Comparison of ENCODE assay signal across 1 fruit fly cellular context in genomic region chrX:5901628-5902213, dm6.
TF ChIP-seq lines count a peak whose summit lies in the region.

No protein-coding gene starts in this region.

TF ChIP-seq in whole organism, embryonic, 481 proteins besides CTCF, POLR2A, EP300 and RAD21 (continued from another document):
- no peak for TF ChIP-seq tin (GFP tag; optimal IDR thresholded peaks at IDR 0.05; lab: Kevin White, UChicago)
- TF ChIP-seq ranshi (GFP tag; IDR thresholded peaks at IDR 0.05; lab: Robert Waterston, UW): peak; percentile 40; the same call in 1 of the 2 replicates
- no peak for TF ChIP-seq Bteb2 (GFP tag; optimal IDR thresholded peaks at IDR 0.05; lab: Kevin White, UChicago)
- TF ChIP-seq MBD-R2 (GFP tag; IDR thresholded peaks at IDR 0.05; lab: Robert Waterston, UW): peak; percentile 14; the same call in 1 of the 2 replicates
- no peak for TF ChIP-seq fd102C (GFP tag; optimal IDR thresholded peaks at IDR 0.05; lab: Kevin White, UChicago)
- peak; percentile 43 for TF ChIP-seq CG8089 (GFP tag; optimal IDR thresholded peaks at IDR 0.05; lab: Kevin White, UChicago)
- peak; percentile 6 for TF ChIP-seq CG17359 (tag; optimal IDR thresholded peaks at IDR 0.05; lab: Kevin White, UChicago)
- TF ChIP-seq maf-S (GFP tag; optimal IDR thresholded peaks at IDR 0.05; lab: Kevin White, UChicago): no peak
- peak; percentile 61; the same call in 1 of the 2 replicates for TF ChIP-seq vvl (GFP tag; IDR thresholded peaks at IDR 0.05; lab: Robert Waterston, UW)
- TF ChIP-seq Hmr (GFP tag; optimal IDR thresholded peaks at IDR 0.05; lab: Kevin White, UChicago): peak; percentile 63
- TF ChIP-seq chif (GFP tag; optimal IDR thresholded peaks at IDR 0.05; lab: Kevin White, UChicago): peak; percentile 9 to 25
- no peak for TF ChIP-seq GATAe (GFP tag; conservative IDR thresholded peaks at IDR 0.05; lab: Robert Waterston, UW)
- peak; percentile 36 for TF ChIP-seq CG9727 (GFP tag; optimal IDR thresholded peaks at IDR 0.05; lab: Kevin White, UChicago)
- no peak for TF ChIP-seq CG1529 (GFP tag; optimal IDR thresholded peaks at IDR 0.05; lab: Kevin White, UChicago)
- TF ChIP-seq pfk (GFP tag; optimal IDR thresholded peaks at IDR 0.05; lab: Kevin White, UChicago): peak; percentile 51
- TF ChIP-seq knrl (GFP tag; IDR thresholded peaks at IDR 0.05; lab: Robert Waterston, UW; ENCODE audit: partially characterized antibody): 0 out of 3 replicates have a peak, but pooled peaks have one; percentile 22
- peak; percentile 70 for TF ChIP-seq ci (GFP tag; IDR thresholded peaks at IDR 0.05; lab: Robert Waterston, UW)
- peak; percentile 7 for TF ChIP-seq HLH54F (GFP tag; optimal IDR thresholded peaks at IDR 0.05; lab: Kevin White, UChicago)
- TF ChIP-seq otp (GFP tag; IDR thresholded peaks at IDR 0.05; lab: Robert Waterston, UW): 0 out of 3 replicates have a peak, but pooled peaks have one; percentile 5
- peak; percentile 18 for TF ChIP-seq CG12391 (tag; optimal IDR thresholded peaks at IDR 0.05; lab: Kevin White, UChicago)
- TF ChIP-seq da (GFP tag; optimal IDR thresholded peaks at IDR 0.05; lab: Kevin White, UChicago): peak; percentile 5
- peak; percentile 65 for TF ChIP-seq CG12769 (tag; optimal IDR thresholded peaks at IDR 0.05; lab: Kevin White, UChicago)
- 0 out of 3 replicates have a peak, but pooled peaks have one; percentile 16 for TF ChIP-seq CG14860 (GFP tag; IDR thresholded peaks at IDR 0.05; lab: Robert Waterston, UW; ENCODE audit: partially characterized antibody)
- peak; percentile 25 for TF ChIP-seq Antp (GFP tag; optimal IDR thresholded peaks at IDR 0.05; lab: Kevin White, UChicago)
- TF ChIP-seq CG13894 (tag; optimal IDR thresholded peaks at IDR 0.05; lab: Kevin White, UChicago): peak; percentile 43
- TF ChIP-seq CG18599 (GFP tag; optimal IDR thresholded peaks at IDR 0.05; lab: Kevin White, UChicago): peak; percentile 54
- no peak for TF ChIP-seq Nf-YA (GFP tag; IDR thresholded peaks at IDR 0.05; lab: Robert Waterston, UW)
- TF ChIP-seq emc (GFP tag; optimal IDR thresholded peaks at IDR 0.05; lab: Kevin White, UChicago): no peak
- peak; percentile 0 for TF ChIP-seq CG8944 (GFP tag; optimal IDR thresholded peaks at IDR 0.05; lab: Kevin White, UChicago)
- TF ChIP-seq CG7786 (GFP tag; optimal IDR thresholded peaks at IDR 0.05; lab: Kevin White, UChicago): peak; percentile 25
- TF ChIP-seq phol (tag; optimal IDR thresholded peaks at IDR 0.05; lab: Kevin White, UChicago): peak; percentile 62
- peak; percentile 1 for TF ChIP-seq CG33557 (GFP tag; optimal IDR thresholded peaks at IDR 0.05; lab: Kevin White, UChicago)
- no peak for TF ChIP-seq E2f2 (GFP tag; IDR thresholded peaks at IDR 0.05; lab: Robert Waterston, UW)
- TF ChIP-seq tgo (GFP tag; IDR thresholded peaks at IDR 0.05; lab: Robert Waterston, UW): no peak
- TF ChIP-seq gsb (GFP tag; IDR thresholded peaks at IDR 0.05; lab: Robert Waterston, UW): no peak
- TF ChIP-seq CG10959 (GFP tag; IDR thresholded peaks at IDR 0.05; lab: Robert Waterston, UW): no peak; the same call in 1 of the 2 replicates
- TF ChIP-seq Rfx (GFP tag; IDR thresholded peaks at IDR 0.05; lab: Robert Waterston, UW): peak; percentile 44; the same call in 1 of the 2 replicates
- no peak for TF ChIP-seq H2.0 (GFP tag; IDR thresholded peaks at IDR 0.05; lab: Robert Waterston, UW)
- no peak for TF ChIP-seq mirr (GFP tag; optimal IDR thresholded peaks at IDR 0.05; lab: Kevin White, UChicago)
- TF ChIP-seq Max (GFP tag; optimal IDR thresholded peaks at IDR 0.05; lab: Kevin White, UChicago): peak; percentile 0
- no peak for TF ChIP-seq croc (GFP tag; conservative IDR thresholded peaks at IDR 0.05; lab: Robert Waterston, UW)
- TF ChIP-seq CG2116 (GFP tag; optimal IDR thresholded peaks at IDR 0.05; lab: Kevin White, UChicago): peak; percentile 23
- peak; percentile 36 for TF ChIP-seq gem (tag; optimal IDR thresholded peaks at IDR 0.05; lab: Kevin White, UChicago)
- TF ChIP-seq CG42726 (GFP tag; IDR thresholded peaks at IDR 0.05; lab: Robert Waterston, UW; ENCODE audit: partially characterized antibody): 0 out of 2 replicates have a peak, but pooled peaks have one; percentile 13
- no peak for TF ChIP-seq CoRest (tag; optimal IDR thresholded peaks at IDR 0.05; lab: Kevin White, UChicago)
- TF ChIP-seq chn (GFP tag; optimal IDR thresholded peaks at IDR 0.05; lab: Kevin White, UChicago): peak; percentile 34
- TF ChIP-seq hkb (optimal IDR thresholded peaks at IDR 0.05; lab: Kevin White, UChicago): no peak
- 0 out of 2 replicates have a peak, but pooled peaks have one; percentile 27 for TF ChIP-seq hkb (GFP tag; IDR thresholded peaks at IDR 0.05; lab: Robert Waterston, UW)
- TF ChIP-seq CG3407 (GFP tag; optimal IDR thresholded peaks at IDR 0.05; lab: Kevin White, UChicago): peak; percentile 2
- peak in 1 of 2 experiments; percentile 6 for TF ChIP-seq tll (GFP tag; optimal IDR thresholded peaks at IDR 0.05; lab: Kevin White, UChicago)
- no peak for TF ChIP-seq Awh (GFP tag; IDR thresholded peaks at IDR 0.05; lab: Robert Waterston, UW)
- TF ChIP-seq CG2875 (GFP tag; optimal IDR thresholded peaks at IDR 0.05; lab: Kevin White, UChicago): peak; percentile 51
TF ChIP-seq in whole organism, embryonic: peak in this region for 172.
